Worm (Caenorhabditis elegans) whole organism, young adult: Measurements from ENCODE around the gene R11D1.3.

Source experiments
- attf-5 ChIP-seq: fragments of 200-800 bp; sonication (Bioruptor generic); optimal IDR thresholded peaks from 2 replicates; lab custom pipeline; 2018; ENCODE audit warnings: mild to moderate bottlenecking, missing genetic modification characterization, missing compliant biosample characterization
- let-607 ChIP-seq, 2 experiments: fragments of 200-800 bp in 1 of 2; sonication (Bioruptor generic) in 1 of 2; sonication (generic microtip) in 1 of 2; optimal IDR thresholded peaks; 2 replicates each; lab custom pipeline; 2016 to 2018; ENCODE audit warnings: mild to moderate bottlenecking in 2 of 2, missing compliant biosample characterization in 2 of 2, missing genetic modification characterization in 2 of 2, moderate library complexity in 2 of 2, missing genotype in 1 of 2
- nhr-90 ChIP-seq: sonication (generic microtip); optimal IDR thresholded peaks from 2 replicates; lab custom pipeline; 2016; ENCODE audit warnings: missing genotype, mild to moderate bottlenecking, missing genetic modification characterization, missing compliant biosample characterization
- snpc-4 ChIP-seq, 5 experiments: fragments of 150-350 bp in 1 of 5; sonication (generic microtip) in 4 of 5; optimal IDR thresholded peaks; 2 replicates each; lab custom pipeline; 2014 to 2018; ENCODE audit warnings: missing genetic modification characterization in 5 of 5, missing biosample characterization in 3 of 5, antibody characterized with exemption in 2 of 5, mild to moderate bottlenecking in 2 of 5, missing compliant biosample characterization in 2 of 5, missing genotype in 2 of 5, moderate library complexity in 2 of 5, missing genetic modification reagents in 1 of 5
- zfh-2 ChIP-seq: fragments of 200-800 bp; sonication (Bioruptor generic); conservative IDR thresholded peaks from 2 replicates; pipeline ENCODE4 v1.3.6; 2022; ENCODE audit warnings: missing genetic modification reagents, missing genetic modification characterization, missing compliant biosample characterization

DNA sequence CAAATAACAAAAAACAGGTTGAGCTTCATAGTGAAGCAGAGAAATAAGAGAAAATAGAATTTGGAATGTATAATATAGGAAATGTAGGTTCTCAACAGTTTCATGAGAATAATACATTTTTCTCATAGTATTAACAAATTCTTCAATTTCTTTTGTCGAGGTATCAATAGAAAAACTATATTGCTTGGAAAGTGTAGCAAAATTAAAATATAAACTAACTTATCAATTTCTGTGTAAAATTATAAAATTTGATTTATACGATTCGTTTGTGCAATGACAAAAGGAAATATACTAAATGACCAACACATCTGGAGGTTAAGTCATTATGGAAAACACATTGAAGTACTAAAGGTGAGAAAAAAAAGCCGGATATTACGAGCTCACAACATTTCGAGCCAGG, 50.3 kb downstream of the R11D1.3 start, which contains the start of gene W05B10.3:
- TF ChIP-seq zfh-2 (no peak), attf-5 (no peak), nhr-90 (tag; lab: Kevin White, UChicago) (no peak), snpc-4 (GFP tag; optimal IDR thresholded peaks at IDR 0.05; lab: Kevin White, UChicago) (no peak), snpc-4 (tag; optimal IDR thresholded peaks at IDR 0.05; lab: Kevin White, UChicago) (no peak), let-607 (tag; optimal IDR thresholded peaks at IDR 0.05; lab: Kevin White, UChicago) (no peak)
